Fruit fly (Drosophila melanogaster): ENCODE results near the gene Smr.

DNA sequence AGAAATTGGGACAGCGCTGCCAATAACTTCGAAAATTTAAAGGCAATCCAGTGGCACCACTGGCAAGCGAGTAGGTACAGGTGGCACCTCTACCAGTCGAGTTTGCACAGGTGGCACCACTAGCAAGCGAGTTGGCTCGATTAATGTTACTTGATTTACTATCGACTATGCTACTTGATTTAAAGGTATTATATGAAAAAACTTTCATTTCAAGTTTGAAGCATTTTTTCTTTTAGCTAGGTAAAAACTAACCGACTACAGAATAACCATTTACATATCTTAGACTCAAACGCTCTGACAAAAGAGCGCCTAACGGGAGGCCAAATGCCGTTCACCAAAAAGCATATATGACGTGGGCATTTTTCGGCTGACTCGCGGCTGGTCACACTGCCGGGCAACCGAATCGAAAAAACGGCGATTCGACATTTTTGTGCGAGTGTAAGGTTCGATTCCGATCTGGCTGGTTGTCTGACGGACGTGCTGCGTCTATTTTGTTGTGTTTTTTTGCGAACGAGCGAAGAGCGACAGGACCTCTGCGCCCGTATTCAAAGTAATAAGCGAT lies 83.3 kb downstream of the Smr start, which contains the start of gene Tis11:
- TF ChIP-seq grau (tag; optimal IDR thresholded peaks at IDR 0.05) (no peak), org-1 (GFP tag; optimal IDR thresholded peaks at IDR 0.05) (no peak), Dip2 (GFP tag; IDR thresholded peaks at IDR 0.05) (no peak), lov (optimal IDR thresholded peaks at IDR 0.05) (no peak), lov (GFP tag; IDR thresholded peaks at IDR 0.05) (no peak)
